Fruit fly (Drosophila melanogaster) whole organism, adult: Measurements from ENCODE around the gene Vps39.

Experiments
- CG5204 ChIP-seq: fragments of 200-800 bp; sonication (Bioruptor generic); optimal IDR thresholded peaks from 2 replicates; lab custom pipeline; 2016; ENCODE audit warnings: missing biosample characterization, missing genetic modification characterization
- bab1 ChIP-seq: fragments of 200-800 bp; sonication (Bioruptor generic); optimal IDR thresholded peaks from 3 replicates; lab custom pipeline; 2019; ENCODE audit warnings: missing biosample characterization, mild to moderate bottlenecking, missing genetic modification characterization, moderate library complexity
- tj ChIP-seq: fragments of 200-800 bp; sonication (Bioruptor generic); optimal IDR thresholded peaks from 3 replicates; lab custom pipeline; 2017; ENCODE audit warnings: missing biosample characterization, mild to moderate bottlenecking, missing genetic modification characterization, moderate library complexity

dm6 chr3R:18251876-18252275, 22.4 kb downstream of the Vps39 start:
- TF ChIP-seq bab1 = no peak
- no peak for TF ChIP-seq tj (GFP tag; lab: Kevin White, UChicago)
- TF ChIP-seq CG5204 (GFP tag; lab: Kevin White, UChicago) = no peak
